Fruit fly (Drosophila melanogaster) whole organism, embryonic: ENCODE data around the gene CG1607.

Source experiments
- Atf6 ChIP-seq: fragments of 200-800 bp; sonication (Bioruptor generic); IDR thresholded peaks from 2 replicates; pipeline ENCODE4 v1.3.6; 2022; ENCODE audit warnings: missing biosample characterization, missing genetic modification characterization
- CG10209 ChIP-seq: fragments of 200-800 bp; sonication (Bioruptor generic); optimal IDR thresholded peaks from 3 replicates; lab custom pipeline; 2017; ENCODE audit warnings: missing biosample characterization, mild to moderate bottlenecking, missing genetic modification characterization, missing genetic modification reagents
- CG10543 ChIP-seq: fragments of 200-800 bp; sonication (Bioruptor generic); optimal IDR thresholded peaks from 3 replicates; lab custom pipeline; 2017; ENCODE audit warnings: missing biosample characterization, mild to moderate bottlenecking, missing genetic modification characterization, moderate library complexity
- CG12769 ChIP-seq: fragments of 200-800 bp; sonication (Bioruptor generic); optimal IDR thresholded peaks from 2 replicates; lab custom pipeline; 2019; ENCODE audit warnings: missing biosample characterization, mild to moderate bottlenecking, missing genetic modification characterization, moderate library complexity
- CG13287 ChIP-seq: fragments of 200-800 bp; sonication (Bioruptor generic); IDR thresholded peaks from 2 replicates; pipeline ENCODE4 v1.3.6; 2022; ENCODE audit warnings: missing biosample characterization, missing genetic modification characterization; ENCODE audit not compliant: partially characterized antibody
- CG13424 ChIP-seq: fragments of 200-800 bp; sonication (Bioruptor generic); optimal IDR thresholded peaks from 2 replicates; lab custom pipeline; 2019; ENCODE audit warnings: missing biosample characterization, mild to moderate bottlenecking, missing genetic modification characterization, moderate library complexity
- CG15011 ChIP-seq: fragments of 200-800 bp; sonication (Bioruptor generic); optimal IDR thresholded peaks from 3 replicates; lab custom pipeline; 2018; ENCODE audit warnings: missing biosample characterization, mild to moderate bottlenecking, missing genetic modification characterization
- CG17385 ChIP-seq: fragments of 200-800 bp; sonication (Bioruptor generic); optimal IDR thresholded peaks from 3 replicates; lab custom pipeline; 2018; ENCODE audit warnings: missing biosample characterization, mild to moderate bottlenecking, missing genetic modification characterization
- CG17802 ChIP-seq: fragments of 200-800 bp; sonication (Bioruptor generic); optimal IDR thresholded peaks from 2 replicates; lab custom pipeline; 2018; ENCODE audit warnings: missing biosample characterization, mild to moderate bottlenecking, missing genetic modification characterization, moderate library complexity
- CG2120 ChIP-seq: fragments of 200-800 bp; sonication (Bioruptor generic); optimal IDR thresholded peaks from 3 replicates; lab custom pipeline; 2016; ENCODE audit warnings: missing biosample characterization, missing genetic modification characterization
- CG2202 ChIP-seq: fragments of 200-800 bp; sonication (Bioruptor generic); optimal IDR thresholded peaks from 2 replicates; lab custom pipeline; 2018; ENCODE audit warnings: missing biosample characterization, mild to moderate bottlenecking, missing genetic modification characterization
- CG31365 ChIP-seq: fragments of 200-800 bp; sonication (Bioruptor generic); optimal IDR thresholded peaks from 2 replicates; lab custom pipeline; 2018; ENCODE audit warnings: missing biosample characterization, mild to moderate bottlenecking, missing genetic modification characterization
- CG3163 ChIP-seq: fragments of 200-800 bp; sonication (Bioruptor generic); optimal IDR thresholded peaks from 3 replicates; lab custom pipeline; 2016; ENCODE audit warnings: missing biosample characterization, missing genetic modification characterization
- CG33213 ChIP-seq: fragments of 200-800 bp; sonication (Bioruptor generic); optimal IDR thresholded peaks from 3 replicates; lab custom pipeline; 2016; ENCODE audit warnings: missing biosample characterization, missing genetic modification characterization
- CG34376 ChIP-seq: fragments of 200-800 bp; sonication (Bioruptor generic); optimal IDR thresholded peaks from 2 replicates; lab custom pipeline; 2018; ENCODE audit warnings: missing biosample characterization, mild to moderate bottlenecking, missing genetic modification characterization
- CG3847 ChIP-seq: fragments of 200-800 bp; sonication (Bioruptor generic); IDR thresholded peaks from 2 replicates; pipeline ENCODE4 v1.3.6; 2022; ENCODE audit warnings: missing biosample characterization, missing genetic modification characterization
- CG42726 ChIP-seq: fragments of 200-800 bp; sonication (Bioruptor generic); IDR thresholded peaks from 2 replicates; pipeline ENCODE4 v1.3.6; 2022; ENCODE audit warnings: missing biosample characterization, missing genetic modification characterization; ENCODE audit not compliant: partially characterized antibody
- CG4360 ChIP-seq: fragments of 200-800 bp; sonication (Bioruptor generic); IDR thresholded peaks from 2 replicates; pipeline ENCODE4 v1.3.6; 2022; ENCODE audit warnings: missing biosample characterization, missing genetic modification characterization
- CG4730 ChIP-seq: fragments of 200-800 bp; sonication (Bioruptor generic); IDR thresholded peaks from 2 replicates; pipeline ENCODE4 v1.3.6; 2022; ENCODE audit warnings: missing biosample characterization, missing genetic modification characterization
- CG6254 ChIP-seq: fragments of 200-800 bp; sonication (Bioruptor generic); optimal IDR thresholded peaks from 3 replicates; lab custom pipeline; 2017; ENCODE audit warnings: mild to moderate bottlenecking, missing biosample characterization, missing genetic modification reagents, missing genetic modification characterization
- CG7271 ChIP-seq: fragments of 200-800 bp; sonication (Bioruptor generic); optimal IDR thresholded peaks from 2 replicates; lab custom pipeline; 2018; ENCODE audit warnings: missing biosample characterization, mild to moderate bottlenecking, missing genetic modification characterization, moderate library complexity
- CG8944 ChIP-seq: fragments of 200-800 bp; sonication (Bioruptor generic); optimal IDR thresholded peaks from 3 replicates; lab custom pipeline; 2016; ENCODE audit warnings: missing biosample characterization, missing genetic modification characterization
- CG9215 ChIP-seq: fragments of 200-800 bp; sonication (Bioruptor generic); IDR thresholded peaks from 2 replicates; pipeline ENCODE4 v1.3.6; 2022; ENCODE audit warnings: missing biosample characterization, missing genetic modification characterization
- Chrac-16 ChIP-seq: fragments of 200-800 bp; sonication (Bioruptor generic); optimal IDR thresholded peaks from 3 replicates; lab custom pipeline; 2016; ENCODE audit warnings: missing biosample characterization, missing genetic modification characterization
- Dip2 ChIP-seq: fragments of 200-800 bp; sonication (Bioruptor generic); IDR thresholded peaks from 2 replicates; pipeline ENCODE4 v1.3.6; 2022; ENCODE audit warnings: missing biosample characterization, missing genetic modification characterization
- HLH3B ChIP-seq: fragments of 200-800 bp; sonication (Bioruptor generic); IDR thresholded peaks from 2 replicates; pipeline ENCODE4 v1.3.6; 2022; ENCODE audit warnings: missing biosample characterization, missing genetic modification characterization
- Hr51 ChIP-seq, 2 experiments: fragments of 200-800 bp; sonication (Bioruptor generic); optimal IDR thresholded peaks; 2 replicates in 1 of 2; 3 replicates in 1 of 2; lab custom pipeline; 2016 to 2018; ENCODE audit warnings: missing biosample characterization in 2 of 2, missing genetic modification characterization in 2 of 2, mild to moderate bottlenecking in 1 of 2, moderate library complexity in 1 of 2
- MBD-R2 ChIP-seq: fragments of 200-800 bp; sonication (Bioruptor generic); IDR thresholded peaks from 2 replicates; pipeline ENCODE4 v1.3.6; 2022; ENCODE audit warnings: missing biosample characterization, missing genetic modification characterization
- NC2β ChIP-seq: fragments of 200-800 bp; sonication (Bioruptor generic); optimal IDR thresholded peaks from 2 replicates; lab custom pipeline; 2016; ENCODE audit warnings: missing biosample characterization, missing genetic modification characterization
- Neu2 ChIP-seq: fragments of 200-800 bp; sonication (Bioruptor generic); optimal IDR thresholded peaks from 3 replicates; lab custom pipeline; 2016; ENCODE audit warnings: missing biosample characterization, missing genetic modification characterization, borderline replicate concordance
- ara ChIP-seq: fragments of 200-800 bp; sonication (Bioruptor generic); IDR thresholded peaks from 2 replicates; pipeline ENCODE4 v1.3.6; 2022; ENCODE audit warnings: missing biosample characterization, missing genetic modification characterization
- az2 ChIP-seq: fragments of 200-800 bp; sonication (Bioruptor generic); optimal IDR thresholded peaks from 3 replicates; lab custom pipeline; 2016; ENCODE audit warnings: missing biosample characterization, missing genetic modification characterization
- btn ChIP-seq: fragments of 200-800 bp; sonication (Bioruptor generic); optimal IDR thresholded peaks from 2 replicates; lab custom pipeline; 2016; ENCODE audit warnings: missing biosample characterization, missing genetic modification characterization
- chn ChIP-seq: fragments of 200-800 bp; sonication (Bioruptor generic); optimal IDR thresholded peaks from 2 replicates; lab custom pipeline; 2016; ENCODE audit warnings: missing biosample characterization, missing genetic modification characterization
- gcm2 ChIP-seq: fragments of 200-800 bp; sonication (Bioruptor generic); optimal IDR thresholded peaks from 2 replicates; lab custom pipeline; 2016; ENCODE audit warnings: missing biosample characterization, missing genetic modification characterization
- gsb ChIP-seq: fragments of 200-800 bp; sonication (Bioruptor generic); IDR thresholded peaks from 2 replicates; pipeline ENCODE4 v1.3.6; 2022; ENCODE audit warnings: missing biosample characterization, missing genetic modification characterization
- gsb-n ChIP-seq: fragments of 200-800 bp; sonication (Bioruptor generic); optimal IDR thresholded peaks from 3 replicates; lab custom pipeline; 2018; ENCODE audit warnings: missing biosample characterization, mild to moderate bottlenecking, missing genetic modification characterization
- ham ChIP-seq: fragments of 200-800 bp; sonication (Bioruptor generic); IDR thresholded peaks from 2 replicates; pipeline ENCODE4 v1.3.6; 2022; ENCODE audit warnings: missing biosample characterization, missing genetic modification characterization
- her ChIP-seq: fragments of 200-800 bp; sonication (Bioruptor generic); optimal IDR thresholded peaks from 2 replicates; lab custom pipeline; 2016; ENCODE audit warnings: missing biosample characterization, missing genetic modification characterization
- kah ChIP-seq: fragments of 200-800 bp; sonication (Bioruptor generic); optimal IDR thresholded peaks from 2 replicates; lab custom pipeline; 2018; ENCODE audit warnings: missing biosample characterization, mild to moderate bottlenecking, missing genetic modification characterization
- lilli ChIP-seq: fragments of 200-800 bp; sonication (Bioruptor generic); optimal IDR thresholded peaks from 3 replicates; lab custom pipeline; 2016; ENCODE audit warnings: missing biosample characterization, missing genetic modification characterization
- lola ChIP-seq, 3 experiments: fragments of >200 bp in 2 of 3; fragments of 200-800 bp in 1 of 3; sonication (Bioruptor generic) in 1 of 3; optimal IDR thresholded peaks; 2 replicates each; lab custom pipeline; 2017 to 2019; ENCODE audit warnings: missing biosample characterization in 3 of 3, missing genetic modification characterization in 3 of 3, mild to moderate bottlenecking in 1 of 3, moderate library complexity in 1 of 3
- phol ChIP-seq: fragments of 200-800 bp; sonication (Bioruptor generic); optimal IDR thresholded peaks from 3 replicates; lab custom pipeline; 2018; ENCODE audit warnings: missing biosample characterization, mild to moderate bottlenecking, missing genetic modification characterization, moderate library complexity
- pita ChIP-seq: fragments of 200-800 bp; sonication (Bioruptor generic); optimal IDR thresholded peaks from 2 replicates; lab custom pipeline; 2017; ENCODE audit warnings: missing biosample characterization, mild to moderate bottlenecking, missing genetic modification characterization
- psq ChIP-seq: fragments of 200-800 bp; sonication (Bioruptor generic); optimal IDR thresholded peaks from 2 replicates; lab custom pipeline; 2017; ENCODE audit warnings: missing biosample characterization, missing genetic modification characterization
- ro ChIP-seq: fragments of 200-800 bp; sonication (Bioruptor generic); IDR thresholded peaks from 2 replicates; pipeline ENCODE4 v1.3.6; 2022; ENCODE audit warnings: missing biosample characterization, missing genetic modification characterization
- sob ChIP-seq: fragments of 200-800 bp; sonication (Bioruptor generic); IDR thresholded peaks from 2 replicates; pipeline ENCODE4 v1.3.6; 2022; ENCODE audit warnings: missing biosample characterization, missing genetic modification characterization
- stc ChIP-seq: fragments of 200-800 bp; sonication (Bioruptor generic); IDR thresholded peaks from 2 replicates; pipeline ENCODE4 v1.3.6; 2022; ENCODE audit warnings: missing biosample characterization, missing genetic modification characterization
- unpg ChIP-seq: fragments of 200-800 bp; sonication (Bioruptor generic); optimal IDR thresholded peaks from 3 replicates; lab custom pipeline; 2018; ENCODE audit warnings: missing biosample characterization, mild to moderate bottlenecking, missing genetic modification characterization, moderate library complexity
- zen ChIP-seq: fragments of 200-800 bp; sonication (Bioruptor generic); optimal IDR thresholded peaks from 3 replicates; lab custom pipeline; 2018; ENCODE audit warnings: missing biosample characterization, mild to moderate bottlenecking, missing genetic modification characterization, moderate library complexity

Gene CG1607

DNA sequence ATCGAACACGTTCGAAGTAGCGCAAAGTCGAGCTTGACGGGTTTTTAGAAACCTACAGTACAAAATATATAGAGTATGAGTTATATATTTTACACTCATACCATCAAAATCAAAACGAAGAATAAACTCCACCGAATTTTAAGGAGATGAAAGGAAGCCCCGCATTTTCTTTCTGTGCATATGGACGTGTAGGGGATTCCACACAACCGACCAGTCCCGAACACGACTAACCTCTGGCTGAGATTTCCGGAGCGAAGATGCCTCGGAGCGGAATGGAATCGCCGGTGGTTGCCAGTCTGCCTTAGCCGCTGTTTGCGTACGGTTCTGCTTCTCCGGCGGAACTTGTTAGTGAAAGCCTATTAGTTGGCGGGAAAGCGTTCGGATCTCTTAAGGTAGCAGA lies 2.2 kb downstream of the CG1607 start (continued):
- TF ChIP-seq CG17802 (tag; lab: Kevin White, UChicago) (peak; percentile 83), CG10209 (GFP tag; lab: Kevin White, UChicago) (peak; percentile 97), ham (GFP tag; lab: Robert Waterston, UW) (peak; percentile 96), Chrac-16 (GFP tag; lab: Kevin White, UChicago) (peak; percentile 97), CG2120 (GFP tag; lab: Kevin White, UChicago) (peak; percentile 99), phol (tag; lab: Kevin White, UChicago) (peak; percentile 96), ro (GFP tag; lab: Robert Waterston, UW) (peak; percentile 84), CG31365 (tag; lab: Kevin White, UChicago) (peak; percentile 77), CG4360 (GFP tag; lab: Robert Waterston, UW) (peak; percentile 79), CG4730 (GFP tag; lab: Robert Waterston, UW) (peak; percentile 97), psq (peak; percentile 87), CG9215 (GFP tag; lab: Robert Waterston, UW) (peak; percentile 96), chn (GFP tag; lab: Kevin White, UChicago) (peak; percentile 97), HLH3B (GFP tag; lab: Robert Waterston, UW) (peak; percentile 96), Hr51 (GFP tag; optimal IDR thresholded peaks at IDR 0.05; lab: Kevin White, UChicago) (peak; percentile 97 to 98), CG17385 (GFP tag; lab: Kevin White, UChicago) (peak; percentile 90), Neu2 (GFP tag; lab: Kevin White, UChicago) (peak; percentile 77), Dip2 (GFP tag; lab: Robert Waterston, UW) (peak; percentile 74), Atf6 (GFP tag; lab: Robert Waterston, UW) (peak; percentile 98), CG7271 (peak; percentile 76), unpg (GFP tag; lab: Kevin White, UChicago) (peak; percentile 99), gsb-n (tag; lab: Kevin White, UChicago) (peak; percentile 97), CG12769 (tag; lab: Kevin White, UChicago) (peak; percentile 97), CG13287 (GFP tag; lab: Robert Waterston, UW) (peak; percentile 24; the same call in 1 of the 2 replicates), pita (GFP tag; lab: Kevin White, UChicago) (no peak), stc (GFP tag; lab: Robert Waterston, UW) (peak; percentile 97), zen (peak; percentile 91), lilli (GFP tag; lab: Kevin White, UChicago) (peak; percentile 99), lola (GFP tag; optimal IDR thresholded peaks at IDR 0.05; lab: Kevin White, UChicago) (peak in 1 of 3 experiments; percentile 91), CG34376 (GFP tag; lab: Kevin White, UChicago) (peak; percentile 90), CG42726 (GFP tag; lab: Robert Waterston, UW) (no peak), her (GFP tag; lab: Kevin White, UChicago) (peak; percentile 95), CG15011 (peak; percentile 91), NC2β (peak; percentile 95), CG10543 (peak; percentile 83), gcm2 (GFP tag; lab: Kevin White, UChicago) (peak; percentile 96), CG33213 (peak; percentile 95), CG3847 (GFP tag; lab: Robert Waterston, UW) (peak; percentile 98), ara (peak; percentile 98), sob (GFP tag; lab: Robert Waterston, UW) (peak; percentile 98), btn (GFP tag; lab: Kevin White, UChicago) (peak; percentile 94), CG2202 (tag; lab: Kevin White, UChicago) (peak; percentile 88), az2 (GFP tag; lab: Kevin White, UChicago) (peak; percentile 97), kah (GFP tag; lab: Kevin White, UChicago) (peak; percentile 84), gsb (GFP tag; lab: Robert Waterston, UW) (peak; percentile 96), CG13424 (peak; percentile 96), CG3163 (peak; percentile 89), CG6254 (GFP tag; lab: Kevin White, UChicago) (peak; percentile 86), MBD-R2 (peak; percentile 97), CG8944 (peak; percentile 97)
